Worm (Caenorhabditis elegans): ENCODE results near the gene F35C5.12.

F35C5.12 gene

DNA sequence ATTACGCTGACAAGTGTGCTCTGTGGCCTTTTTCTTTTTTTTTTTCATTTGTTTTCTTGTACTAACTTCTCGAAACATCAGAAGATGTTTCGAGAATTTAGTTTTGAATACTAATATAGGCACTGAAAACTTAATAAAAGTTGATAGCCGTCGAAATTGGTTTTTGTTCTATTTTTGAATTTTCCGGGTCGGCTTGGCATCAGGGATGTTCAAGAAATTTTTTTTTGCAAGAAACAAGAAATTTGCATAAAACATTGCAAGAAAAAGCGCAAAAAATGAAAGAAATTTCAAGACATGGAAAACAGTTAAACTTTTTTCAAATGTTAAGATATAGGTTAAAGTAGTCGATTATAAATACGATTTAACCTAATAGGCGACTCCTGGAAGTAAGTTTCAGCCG is 8.9 kb upstream of the F35C5.12 start (continued):
- no peak for TF ChIP-seq lag-1 (GFP tag; IDR thresholded peaks at IDR 0.05)
- 0 out of 2 replicates have a peak, but pooled peaks have one; percentile 11 for TF ChIP-seq ztf-25 (GFP tag; IDR thresholded peaks at IDR 0.05)
- TF ChIP-seq ztf-26 (tag; optimal IDR thresholded peaks at IDR 0.05), result no peak
- no peak for TF ChIP-seq C17E4.6 (GFP tag; IDR thresholded peaks at IDR 0.05)
- no peak for TF ChIP-seq ceh-79 (tag; optimal IDR thresholded peaks at IDR 0.05)
- no peak for TF ChIP-seq sdz-38 (tag; optimal IDR thresholded peaks at IDR 0.05)
- TF ChIP-seq lsl-1 (GFP tag; optimal IDR thresholded peaks at IDR 0.05), result peak; percentile 6
- TF ChIP-seq chd-7 (tag; optimal IDR thresholded peaks at IDR 0.05), result peak; percentile 6
- no peak for TF ChIP-seq ets-4 (GFP tag; optimal IDR thresholded peaks at IDR 0.05)
- no peak for TF ChIP-seq Y53G8AR.9 (GFP tag; conservative IDR thresholded peaks at IDR 0.05)
- TF ChIP-seq snpc-4 (GFP tag; optimal IDR thresholded peaks at IDR 0.05), result peak; percentile 6
- TF ChIP-seq snpc-4 (tag; optimal IDR thresholded peaks at IDR 0.05), result peak in 1 of 4 experiments; percentile 3
- TF ChIP-seq snpc-1.3 (tag; optimal IDR thresholded peaks at IDR 0.05; ENCODE audit: insufficient read depth), result no peak
- no peak for TF ChIP-seq tlf-1 (GFP tag; optimal IDR thresholded peaks at IDR 0.05)
- TF ChIP-seq nhr-80 (tag; optimal IDR thresholded peaks at IDR 0.05), result no peak
- no peak for TF ChIP-seq efl-1 (GFP tag; optimal IDR thresholded peaks at IDR 0.05)
- no peak for TF ChIP-seq hmg-20 (GFP tag; IDR thresholded peaks at IDR 0.05)
- no peak for TF ChIP-seq aptf-2 (GFP tag; conservative IDR thresholded peaks at IDR 0.05)
- peak; percentile 24 for TF ChIP-seq snpc-3.4 (tag; optimal IDR thresholded peaks at IDR 0.05)
- no peak for TF ChIP-seq madf-10 (tag; optimal IDR thresholded peaks at IDR 0.05)
- no peak for TF ChIP-seq ZK185.1 (tag; optimal IDR thresholded peaks at IDR 0.05; ENCODE audit: poor library complexity, severe bottlenecking)
- no peak for TF ChIP-seq attf-5 (GFP tag; optimal IDR thresholded peaks at IDR 0.05)
- TF ChIP-seq lsy-27 (tag; optimal IDR thresholded peaks at IDR 0.05; ENCODE audit: borderline replicate concordance, insufficient read depth), result no peak
- TF ChIP-seq xnd-1 (tag; optimal IDR thresholded peaks at IDR 0.05), result peak; percentile 46
- no peak for TF ChIP-seq akir-1 (GFP tag; optimal IDR thresholded peaks at IDR 0.05)
- peak; percentile 30 for TF ChIP-seq lin-54 (GFP tag; optimal IDR thresholded peaks at IDR 0.05)
- peak; percentile 46 for TF ChIP-seq him-1 (tag; optimal IDR thresholded peaks at IDR 0.05)
- no peak for TF ChIP-seq nhr-90 (tag; optimal IDR thresholded peaks at IDR 0.05)
- no peak for TF ChIP-seq B0261.1 (tag; optimal IDR thresholded peaks at IDR 0.05)
- no peak for TF ChIP-seq unc-62 (GFP tag; optimal IDR thresholded peaks at IDR 0.05)
- TF ChIP-seq D2030.7 (GFP tag; IDR thresholded peaks at IDR 0.05), result no peak
- peak; percentile 91 for TF ChIP-seq hrde-1 (tag; optimal IDR thresholded peaks at IDR 0.05; ENCODE audit: borderline replicate concordance)
- TF ChIP-seq bed-2 (GFP tag; IDR thresholded peaks at IDR 0.05), result no peak
- no peak for TF ChIP-seq F39B2.1 (GFP tag; IDR thresholded peaks at IDR 0.05)
- TF ChIP-seq F55B11.4 (tag; optimal IDR thresholded peaks at IDR 0.05; ENCODE audit: borderline replicate concordance, insufficient read depth), result no peak
- TF ChIP-seq ceh-40 (GFP tag; IDR thresholded peaks at IDR 0.05), result no peak
- no peak for TF ChIP-seq ztf-6 (GFP tag; IDR thresholded peaks at IDR 0.05)
- no peak for TF ChIP-seq dpl-1 (GFP tag; optimal IDR thresholded peaks at IDR 0.05)
- TF ChIP-seq F37B4.10 (GFP tag; IDR thresholded peaks at IDR 0.05), result no peak
- TF ChIP-seq F57C9.4 (tag; optimal IDR thresholded peaks at IDR 0.05), result no peak
- no peak for TF ChIP-seq rpc-1 (optimal IDR thresholded peaks at IDR 0.05)
- TF ChIP-seq rpc-1 (tag; optimal IDR thresholded peaks at IDR 0.05), result no peak
- TF ChIP-seq F23B12.7 (tag; optimal IDR thresholded peaks at IDR 0.05; ENCODE audit: insufficient read depth), result no peak
- no peak for TF ChIP-seq sea-2 (GFP tag; IDR thresholded peaks at IDR 0.05)
- TF ChIP-seq mes-4 (tag; optimal IDR thresholded peaks at IDR 0.05), result no peak
- TF ChIP-seq nfya-2 (GFP tag; IDR thresholded peaks at IDR 0.05), result 0 out of 2 replicates have a peak, but pooled peaks have one; percentile 12
- TF ChIP-seq ztf-22 (GFP tag; optimal IDR thresholded peaks at IDR 0.05), result no peak
- TF ChIP-seq ztf-3 (GFP tag; optimal IDR thresholded peaks at IDR 0.05), result no peak
- no peak for TF ChIP-seq hlh-12 (tag; optimal IDR thresholded peaks at IDR 0.05)
- TF ChIP-seq K11D2.4 (GFP tag; IDR thresholded peaks at IDR 0.05), result no peak

Measured in whole organism, young adult.